Worm (Caenorhabditis elegans) whole organism, young adult: ENCODE measurements around the gene xbp-1.

Experiments used
- C06A6.2 ChIP-seq: fragments of 200-800 bp; sonication (Bioruptor generic); conservative IDR thresholded peaks from 2 replicates; pipeline ENCODE4 v1.3.6; 2022; ENCODE audit warnings: missing genetic modification characterization, missing compliant biosample characterization
- F37B4.10 ChIP-seq: fragments of 200-800 bp; sonication (Bioruptor generic); IDR thresholded peaks from 2 replicates; pipeline ENCODE4 v1.3.6; 2022; ENCODE audit warnings: missing genetic modification characterization, missing compliant biosample characterization
- F52B5.7 ChIP-seq: sonication (generic microtip); optimal IDR thresholded peaks from 2 replicates; lab custom pipeline; 2016; ENCODE audit warnings: mild to moderate bottlenecking, missing genetic modification characterization, missing compliant biosample characterization
- ama-1 ChIP-seq, 3 experiments: fragments of 150-350 bp in 1 of 3; sonication (generic microtip) in 2 of 3; optimal IDR thresholded peaks; 2 replicates each; lab custom pipeline; 2014 to 2018; ENCODE audit warnings: missing biosample characterization in 2 of 3, missing genetic modification characterization in 2 of 3, missing genetic modification reagents in 2 of 3
- ceh-91 ChIP-seq: fragments of 200-800 bp; sonication (Bioruptor generic); IDR thresholded peaks from 2 replicates; pipeline ENCODE4 v1.3.6; 2022; ENCODE audit warnings: missing genetic modification reagents, missing genetic modification characterization, missing compliant biosample characterization
- chd-7 ChIP-seq: sonication (generic microtip); optimal IDR thresholded peaks from 2 replicates; lab custom pipeline; 2016; ENCODE audit warnings: mild to moderate bottlenecking, missing genetic modification characterization, moderate library complexity, missing compliant biosample characterization
- dpff-1 ChIP-seq: sonication (generic microtip); optimal IDR thresholded peaks from 2 replicates; lab custom pipeline; 2017; ENCODE audit warnings: mild to moderate bottlenecking, missing genetic modification characterization, missing compliant biosample characterization
- egrh-3 ChIP-seq: fragments of 200-800 bp; sonication (Bioruptor generic); IDR thresholded peaks from 2 replicates; pipeline ENCODE4 v1.3.6; 2022; ENCODE audit warnings: missing genetic modification reagents, missing genetic modification characterization, missing compliant biosample characterization
- lsy-27 ChIP-seq: sonication (generic microtip); optimal IDR thresholded peaks from 2 replicates; lab custom pipeline; 2017; ENCODE audit warnings: missing genetic modification characterization, mild to moderate bottlenecking, missing compliant biosample characterization, antibody characterized with exemption, missing genotype, borderline replicate concordance; ENCODE audit not compliant: insufficient read depth
- nhr-80 ChIP-seq: sonication (generic microtip); optimal IDR thresholded peaks from 2 replicates; lab custom pipeline; 2016; ENCODE audit warnings: missing genetic modification characterization, missing compliant biosample characterization
- nhr-90 ChIP-seq: sonication (generic microtip); optimal IDR thresholded peaks from 2 replicates; lab custom pipeline; 2016; ENCODE audit warnings: missing genotype, mild to moderate bottlenecking, missing genetic modification characterization, missing compliant biosample characterization
- snpc-4 ChIP-seq, 5 experiments: fragments of 150-350 bp in 1 of 5; sonication (generic microtip) in 4 of 5; optimal IDR thresholded peaks; 2 replicates each; lab custom pipeline; 2014 to 2018; ENCODE audit warnings: missing genetic modification characterization in 5 of 5, missing biosample characterization in 3 of 5, antibody characterized with exemption in 2 of 5, mild to moderate bottlenecking in 2 of 5, missing compliant biosample characterization in 2 of 5, missing genotype in 2 of 5, moderate library complexity in 2 of 5, missing genetic modification reagents in 1 of 5

DNA sequence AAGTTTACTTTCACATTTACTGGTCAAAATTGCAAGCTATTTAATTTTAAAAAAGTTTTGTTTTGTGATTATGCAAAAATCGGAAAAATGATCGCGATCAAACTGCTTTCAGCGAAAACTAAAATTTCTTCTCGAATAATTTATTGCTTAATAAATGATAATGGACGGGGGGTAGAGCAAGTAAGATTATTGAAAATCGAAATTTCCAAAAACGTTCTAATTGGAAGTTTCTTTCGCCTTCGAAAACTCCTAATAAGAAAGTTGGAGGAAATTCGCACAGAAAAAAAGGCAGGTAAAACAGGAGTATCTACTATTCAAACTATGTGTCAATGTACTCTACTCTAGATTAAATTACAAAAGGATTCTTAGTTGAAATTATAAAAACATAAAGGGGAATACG lies 21.4 kb upstream of the xbp-1 start:
- TF ChIP-seq C06A6.2 (GFP tag; lab: Robert Waterston, UW), result no peak
- no peak for TF ChIP-seq nhr-90
- no peak for TF ChIP-seq ama-1 (optimal IDR thresholded peaks at IDR 0.05; lab: Kevin White, UChicago)
- TF ChIP-seq ama-1 (GFP tag; optimal IDR thresholded peaks at IDR 0.05; lab: Kevin White, UChicago), result peak in 1 of 2 experiments; percentile 81
- no peak for TF ChIP-seq egrh-3 (GFP tag; lab: Robert Waterston, UW)
- no peak for TF ChIP-seq ceh-91 (GFP tag; lab: Robert Waterston, UW)
- no peak for TF ChIP-seq snpc-4 (GFP tag; optimal IDR thresholded peaks at IDR 0.05; lab: Kevin White, UChicago)
- TF ChIP-seq snpc-4 (tag; optimal IDR thresholded peaks at IDR 0.05; lab: Kevin White, UChicago), result peak in 3 of 4 experiments; percentile 9 to 49 (median 48)
- TF ChIP-seq F37B4.10 (GFP tag; lab: Robert Waterston, UW), result no peak
- peak; percentile 13 for TF ChIP-seq dpff-1 (tag; lab: Kevin White, UChicago)
- no peak for TF ChIP-seq lsy-27 (tag; lab: Kevin White, UChicago)
- TF ChIP-seq chd-7 (tag; lab: Kevin White, UChicago), result peak; percentile 42
- TF ChIP-seq F52B5.7, result no peak
- no peak for TF ChIP-seq nhr-80 (tag; lab: Kevin White, UChicago)
